Worm (Caenorhabditis elegans) whole organism, early embryonic: ENCODE data around the gene Y50E8A.2.

ENCODE experiments used
- B0310.2 ChIP-seq: sonication (generic microtip); optimal IDR thresholded peaks from 2 replicates; lab custom pipeline; 2016; ENCODE audit warnings: mild to moderate bottlenecking, missing genetic modification characterization, missing compliant biosample characterization
- F13C5.2 ChIP-seq: sonication (generic microtip); optimal IDR thresholded peaks from 2 replicates; lab custom pipeline; 2017; ENCODE audit warnings: mild to moderate bottlenecking, missing genetic modification characterization, inconsistent platforms, missing compliant biosample characterization
- aly-1 ChIP-seq: sonication (generic microtip); optimal IDR thresholded peaks from 2 replicates; lab custom pipeline; 2016; ENCODE audit warnings: missing genetic modification characterization, missing compliant biosample characterization
- ama-1 ChIP-seq: fragments of 150-350 bp; optimal IDR thresholded peaks from 2 replicates; lab custom pipeline; 2014
- ceh-13 ChIP-seq: fragments of 200-800 bp; sonication (Bioruptor generic); optimal IDR thresholded peaks from 2 replicates; lab custom pipeline; 2018; ENCODE audit warnings: mild to moderate bottlenecking, missing genetic modification characterization, missing compliant biosample characterization
- ceh-36 ChIP-seq: sonication (generic microtip); optimal IDR thresholded peaks from 2 replicates; lab custom pipeline; 2016; ENCODE audit warnings: missing genetic modification characterization, inconsistent platforms, missing compliant biosample characterization
- hmbx-1 ChIP-seq: sonication (generic microtip); optimal IDR thresholded peaks from 2 replicates; lab custom pipeline; 2016; ENCODE audit warnings: mild to moderate bottlenecking, missing genetic modification characterization, missing compliant biosample characterization
- hmg-4 ChIP-seq: fragments of 200-800 bp; sonication (Bioruptor generic); optimal IDR thresholded peaks from 2 replicates; lab custom pipeline; 2018; ENCODE audit warnings: mild to moderate bottlenecking, missing genetic modification characterization, missing compliant biosample characterization
- hnd-1 ChIP-seq: sonication (generic microtip); optimal IDR thresholded peaks from 2 replicates; lab custom pipeline; 2016; ENCODE audit warnings: missing genetic modification characterization, missing compliant biosample characterization
- scrt-1 ChIP-seq: fragments of 200-800 bp; sonication (Bioruptor generic); IDR thresholded peaks from 2 replicates; pipeline ENCODE4 v1.3.6; 2022; ENCODE audit warnings: missing genetic modification characterization, missing compliant biosample characterization
- sea-1 ChIP-seq: fragments of 200-800 bp; sonication (Bioruptor generic); conservative IDR thresholded peaks from 2 replicates; pipeline ENCODE4 v1.3.6; 2022; ENCODE audit warnings: missing genetic modification characterization, missing compliant biosample characterization
- tbx-11 ChIP-seq: fragments of 200-800 bp; sonication (Bioruptor generic); IDR thresholded peaks from 2 replicates; pipeline ENCODE4 v1.3.6; 2022; ENCODE audit warnings: missing genetic modification characterization, missing compliant biosample characterization
- tbx-37 ChIP-seq: fragments of 200-800 bp; sonication (Bioruptor generic); conservative IDR thresholded peaks from 2 replicates; pipeline ENCODE4 v1.3.6; 2022; ENCODE audit warnings: missing genetic modification reagents, missing genetic modification characterization, missing compliant biosample characterization
- tra-4 ChIP-seq: sonication (generic microtip); optimal IDR thresholded peaks from 2 replicates; lab custom pipeline; 2017; ENCODE audit warnings: missing genetic modification characterization, missing compliant biosample characterization

- TF ChIP-seq ceh-36 (tag; lab: Kevin White, UChicago): no peak
- no peak for TF ChIP-seq hmbx-1
- TF ChIP-seq hmg-4 (GFP tag; lab: Kevin White, UChicago): no peak
- TF ChIP-seq ama-1 (lab: Kevin White, UChicago): no peak
- TF ChIP-seq scrt-1: 0 out of 2 replicates have a peak, but pooled peaks have one; percentile 41
- no peak for TF ChIP-seq tra-4 (tag; lab: Kevin White, UChicago)
- TF ChIP-seq F13C5.2 (tag; lab: Kevin White, UChicago): no peak
- no peak for TF ChIP-seq B0310.2 (tag; lab: Kevin White, UChicago)
- no peak for TF ChIP-seq tbx-37
- TF ChIP-seq aly-1: no peak
- TF ChIP-seq tbx-11 (GFP tag; lab: Robert Waterston, UW): no peak
- no peak for TF ChIP-seq sea-1 (GFP tag; lab: Robert Waterston, UW)
- TF ChIP-seq hnd-1 (tag; lab: Kevin White, UChicago): no peak
- no peak for TF ChIP-seq ceh-13 (GFP tag; lab: Kevin White, UChicago)
These were observed 41.3 kb downstream of the Y50E8A.2 start for ce11 chrV:14687106-14687964.
